Fruit fly (Drosophila melanogaster): ENCODE measurements around the gene polybromo.

- TF ChIP-seq psq (GFP tag; optimal IDR thresholded peaks at IDR 0.05) (no peak), jim (GFP tag; optimal IDR thresholded peaks at IDR 0.05) (no peak)
These were observed 31.6 kb downstream of the polybromo start for dm6 chr3R:24773422-24773821.
